Fruit fly (Drosophila melanogaster) whole organism, embryonic: ENCODE results near the gene CG15439.

Experiments
- CG10366 ChIP-seq: fragments of 200-800 bp; sonication (Bioruptor generic); IDR thresholded peaks from 2 replicates; pipeline ENCODE4 v1.3.6; 2022; ENCODE audit warnings: missing biosample characterization, missing genetic modification characterization
- CG11696 ChIP-seq: fragments of 200-800 bp; sonication (Bioruptor generic); IDR thresholded peaks from 2 replicates; pipeline ENCODE4 v1.3.6; 2022; ENCODE audit warnings: missing biosample characterization, missing genetic modification characterization
- CG1233 ChIP-seq: fragments of 200-800 bp; sonication (Bioruptor generic); optimal IDR thresholded peaks from 4 replicates; lab custom pipeline; 2018; ENCODE audit warnings: missing biosample characterization, mild to moderate bottlenecking, missing genetic modification characterization
- CG12659 ChIP-seq: fragments of 200-800 bp; sonication (Bioruptor generic); optimal IDR thresholded peaks from 3 replicates; lab custom pipeline; 2017; ENCODE audit warnings: mild to moderate bottlenecking, missing biosample characterization, missing genetic modification reagents, missing genetic modification characterization
- CG13287 ChIP-seq: fragments of 200-800 bp; sonication (Bioruptor generic); IDR thresholded peaks from 2 replicates; pipeline ENCODE4 v1.3.6; 2022; ENCODE audit warnings: missing biosample characterization, missing genetic modification characterization; ENCODE audit not compliant: partially characterized antibody
- CG13624 ChIP-seq: fragments of 200-800 bp; sonication (Bioruptor generic); optimal IDR thresholded peaks from 2 replicates; lab custom pipeline; 2016; ENCODE audit warnings: missing biosample characterization, missing genetic modification characterization
- CG14710 ChIP-seq: fragments of 200-800 bp; sonication (Bioruptor generic); optimal IDR thresholded peaks from 3 replicates; lab custom pipeline; 2019; ENCODE audit warnings: missing biosample characterization, mild to moderate bottlenecking, missing genetic modification characterization, moderate library complexity
- CG16815 ChIP-seq: fragments of 200-800 bp; sonication (Bioruptor generic); optimal IDR thresholded peaks from 3 replicates; lab custom pipeline; 2017; ENCODE audit warnings: missing biosample characterization, mild to moderate bottlenecking, missing genetic modification characterization
- CG2202 ChIP-seq: fragments of 200-800 bp; sonication (Bioruptor generic); optimal IDR thresholded peaks from 2 replicates; lab custom pipeline; 2018; ENCODE audit warnings: missing biosample characterization, mild to moderate bottlenecking, missing genetic modification characterization
- CG30020 ChIP-seq: fragments of 200-800 bp; optimal IDR thresholded peaks from 2 replicates; lab custom pipeline; 2019; ENCODE audit warnings: missing biosample characterization, mild to moderate bottlenecking, missing genetic modification characterization, moderate library complexity
- CG31365 ChIP-seq: fragments of 200-800 bp; sonication (Bioruptor generic); optimal IDR thresholded peaks from 2 replicates; lab custom pipeline; 2018; ENCODE audit warnings: missing biosample characterization, mild to moderate bottlenecking, missing genetic modification characterization
- CG32772 ChIP-seq: fragments of 200-800 bp; sonication (Bioruptor generic); IDR thresholded peaks from 2 replicates; pipeline ENCODE4 v1.3.6; 2022; ENCODE audit warnings: missing biosample characterization, missing genetic modification characterization
- CG4730 ChIP-seq: fragments of 200-800 bp; sonication (Bioruptor generic); IDR thresholded peaks from 2 replicates; pipeline ENCODE4 v1.3.6; 2022; ENCODE audit warnings: missing biosample characterization, missing genetic modification characterization
- CG5245 ChIP-seq: fragments of 200-800 bp; sonication (Bioruptor generic); optimal IDR thresholded peaks from 3 replicates; lab custom pipeline; 2016; ENCODE audit warnings: missing biosample characterization, missing genetic modification characterization
- CG6683 ChIP-seq: fragments of 200-800 bp; sonication (Bioruptor generic); optimal IDR thresholded peaks from 2 replicates; lab custom pipeline; 2017; ENCODE audit warnings: missing biosample characterization, mild to moderate bottlenecking, missing genetic modification characterization, missing genetic modification reagents
- CG7271 ChIP-seq: fragments of 200-800 bp; sonication (Bioruptor generic); optimal IDR thresholded peaks from 2 replicates; lab custom pipeline; 2018; ENCODE audit warnings: missing biosample characterization, mild to moderate bottlenecking, missing genetic modification characterization, moderate library complexity
- CG9437 ChIP-seq: fragments of 200-800 bp; sonication (Bioruptor generic); optimal IDR thresholded peaks from 2 replicates; lab custom pipeline; 2018; ENCODE audit warnings: missing biosample characterization, mild to moderate bottlenecking, missing genetic modification characterization
- CTCF ChIP-seq: fragments of 200-800 bp; sonication (Bioruptor generic); optimal IDR thresholded peaks from 2 replicates; lab custom pipeline; 2017; ENCODE audit warnings: missing biosample characterization, mild to moderate bottlenecking, missing genetic modification characterization, moderate library complexity
- CkIIα-i1 ChIP-seq: fragments of 200-800 bp; sonication (Bioruptor generic); IDR thresholded peaks from 2 replicates; pipeline ENCODE4 v1.3.6; 2022; ENCODE audit warnings: missing biosample characterization, missing genetic modification characterization
- Dad ChIP-seq: fragments of 200-800 bp; sonication (Bioruptor generic); optimal IDR thresholded peaks from 3 replicates; lab custom pipeline; 2016; ENCODE audit warnings: missing biosample characterization, missing genetic modification characterization
- ERR ChIP-seq: fragments of 200-800 bp; sonication (Bioruptor generic); optimal IDR thresholded peaks from 2 replicates; lab custom pipeline; 2016; ENCODE audit warnings: missing biosample characterization, missing genetic modification characterization
- Elba2 ChIP-seq: fragments of 200-800 bp; sonication (Bioruptor generic); optimal IDR thresholded peaks from 3 replicates; lab custom pipeline; 2016; ENCODE audit warnings: missing biosample characterization, missing genetic modification characterization
- Gug ChIP-seq: fragments of 200-800 bp; sonication (Bioruptor generic); IDR thresholded peaks from 4 replicates; pipeline ENCODE4 v1.3.6; 2022; ENCODE audit warnings: missing biosample characterization, missing genetic modification characterization
- Hmr ChIP-seq: fragments of 200-800 bp; sonication (Bioruptor generic); optimal IDR thresholded peaks from 3 replicates; lab custom pipeline; 2017; ENCODE audit warnings: mild to moderate bottlenecking, missing biosample characterization, missing genetic modification reagents, missing genetic modification characterization
- Hr3 ChIP-seq: fragments of 200-800 bp; sonication (Bioruptor generic); optimal IDR thresholded peaks from 3 replicates; lab custom pipeline; 2016; ENCODE audit warnings: missing biosample characterization, missing genetic modification characterization
- Hr78 ChIP-seq, 2 experiments: fragments of 200-800 bp in 1 of 2; fragments of >200 bp in 1 of 2; sonication (Bioruptor generic) in 1 of 2; optimal IDR thresholded peaks; 2 replicates each; lab custom pipeline; 2017 to 2019; ENCODE audit warnings: missing biosample characterization in 2 of 2, missing genetic modification characterization in 2 of 2, mild to moderate bottlenecking in 1 of 2, moderate library complexity in 1 of 2
- NfI ChIP-seq: fragments of 200-800 bp; sonication (Bioruptor generic); optimal IDR thresholded peaks from 3 replicates; lab custom pipeline; 2018; ENCODE audit warnings: missing biosample characterization, mild to moderate bottlenecking, missing genetic modification characterization, moderate library complexity
- PHDP ChIP-seq: fragments of 200-800 bp; sonication (Bioruptor generic); optimal IDR thresholded peaks from 3 replicates; lab custom pipeline; 2018; ENCODE audit warnings: missing biosample characterization, mild to moderate bottlenecking, missing genetic modification characterization, moderate library complexity
- Side ChIP-seq: fragments of 200-800 bp; sonication (Bioruptor generic); optimal IDR thresholded peaks from 2 replicates; lab custom pipeline; 2016; ENCODE audit warnings: missing biosample characterization, missing genetic modification characterization
- Sox102F ChIP-seq: fragments of 200-800 bp; sonication (Bioruptor generic); optimal IDR thresholded peaks from 2 replicates; lab custom pipeline; 2018; ENCODE audit warnings: missing biosample characterization, mild to moderate bottlenecking, missing genetic modification characterization, moderate library complexity
- dan ChIP-seq: fragments of 200-800 bp; sonication (Bioruptor generic); IDR thresholded peaks from 2 replicates; pipeline ENCODE4 v1.3.6; 2022; ENCODE audit warnings: missing biosample characterization, missing genetic modification characterization
- emc ChIP-seq: fragments of 200-800 bp; sonication (Bioruptor generic); optimal IDR thresholded peaks from 2 replicates; lab custom pipeline; 2016; ENCODE audit warnings: missing biosample characterization, missing genetic modification characterization
- eyg ChIP-seq: fragments of 200-800 bp; sonication (Bioruptor generic); optimal IDR thresholded peaks from 3 replicates; lab custom pipeline; 2016; ENCODE audit warnings: missing biosample characterization, missing genetic modification characterization
- gem ChIP-seq: fragments of 200-800 bp; sonication (Bioruptor generic); optimal IDR thresholded peaks from 2 replicates; lab custom pipeline; 2019; ENCODE audit warnings: missing biosample characterization, mild to moderate bottlenecking, missing genetic modification characterization, moderate library complexity
- grau ChIP-seq: fragments of 200-800 bp; optimal IDR thresholded peaks from 3 replicates; lab custom pipeline; 2019; ENCODE audit warnings: missing biosample characterization, mild to moderate bottlenecking, missing genetic modification characterization, moderate library complexity
- hb ChIP-seq: fragments of 200-800 bp; sonication (Bioruptor generic); IDR thresholded peaks from 3 replicates; pipeline ENCODE4 v1.3.6; 2022; ENCODE audit warnings: missing biosample characterization, missing genetic modification characterization; ENCODE audit not compliant: partially characterized antibody
- hbn ChIP-seq: fragments of 200-800 bp; sonication (Bioruptor generic); IDR thresholded peaks from 2 replicates; pipeline ENCODE4 v1.3.6; 2022; ENCODE audit warnings: missing biosample characterization, missing genetic modification characterization; ENCODE audit not compliant: partially characterized antibody
- hth ChIP-seq: fragments of >200 bp; optimal IDR thresholded peaks from 2 replicates; lab custom pipeline; 2017; ENCODE audit warnings: inconsistent platforms
- ind ChIP-seq: fragments of 200-800 bp; sonication (Bioruptor generic); optimal IDR thresholded peaks from 3 replicates; lab custom pipeline; 2016; ENCODE audit warnings: missing biosample characterization, missing genetic modification characterization
- inv ChIP-seq: fragments of 200-800 bp; sonication (Bioruptor generic); IDR thresholded peaks from 2 replicates; pipeline ENCODE4 v1.3.6; 2022; ENCODE audit warnings: missing biosample characterization, missing genetic modification characterization; ENCODE audit not compliant: partially characterized antibody
- jing ChIP-seq: fragments of 200-800 bp; sonication (Bioruptor generic); optimal IDR thresholded peaks from 2 replicates; lab custom pipeline; 2018; ENCODE audit warnings: missing biosample characterization, mild to moderate bottlenecking, missing genetic modification characterization
- kni ChIP-seq: fragments of 200-800 bp; sonication (Bioruptor generic); optimal IDR thresholded peaks from 3 replicates; lab custom pipeline; 2017; ENCODE audit warnings: mild to moderate bottlenecking, missing biosample characterization, missing genetic modification reagents, missing genetic modification characterization
- lab ChIP-seq: fragments of 200-800 bp; sonication (Bioruptor generic); optimal IDR thresholded peaks from 3 replicates; lab custom pipeline; 2017; ENCODE audit warnings: missing biosample characterization, missing genetic modification characterization, mild to moderate bottlenecking, moderate library complexity, missing genetic modification reagents
- lbe ChIP-seq: fragments of 200-800 bp; sonication (Bioruptor generic); optimal IDR thresholded peaks from 2 replicates; lab custom pipeline; 2016; ENCODE audit warnings: missing biosample characterization, mild to moderate bottlenecking, missing genetic modification characterization
- lilli ChIP-seq: fragments of 200-800 bp; sonication (Bioruptor generic); optimal IDR thresholded peaks from 3 replicates; lab custom pipeline; 2016; ENCODE audit warnings: missing biosample characterization, missing genetic modification characterization
- mirr ChIP-seq: fragments of 200-800 bp; sonication (Bioruptor generic); optimal IDR thresholded peaks from 3 replicates; lab custom pipeline; 2018; ENCODE audit warnings: missing biosample characterization, mild to moderate bottlenecking, missing genetic modification characterization
- pan ChIP-seq, 4 experiments: fragments of >200 bp in 3 of 4; fragments of 200-800 bp in 1 of 4; sonication (Bioruptor generic) in 1 of 4; optimal IDR thresholded peaks in 3 of 4; IDR thresholded peaks in 1 of 4; 2 replicates each; pipeline versions ENCODE4 v1.3.6 to Lab custom; 2017 to 2022; ENCODE audit warnings: missing biosample characterization in 2 of 4, missing genetic modification characterization in 2 of 4, mixed read lengths in 1 of 4
- sens-2 ChIP-seq: fragments of 200-800 bp; sonication (Bioruptor generic); IDR thresholded peaks from 2 replicates; pipeline ENCODE4 v1.3.6; 2022; ENCODE audit warnings: missing biosample characterization, missing genetic modification characterization
- so ChIP-seq: fragments of 200-800 bp; sonication (Bioruptor generic); IDR thresholded peaks from 3 replicates; pipeline ENCODE4 v1.3.6; 2022; ENCODE audit warnings: missing biosample characterization, missing genetic modification characterization
- stc ChIP-seq: fragments of 200-800 bp; sonication (Bioruptor generic); IDR thresholded peaks from 2 replicates; pipeline ENCODE4 v1.3.6; 2022; ENCODE audit warnings: missing biosample characterization, missing genetic modification characterization
- unc-4 ChIP-seq: fragments of 200-800 bp; sonication (Bioruptor generic); IDR thresholded peaks from 2 replicates; pipeline ENCODE4 v1.3.6; 2022; ENCODE audit warnings: missing biosample characterization, missing genetic modification characterization; ENCODE audit not compliant: partially characterized antibody

Gene CG15439

DNA sequence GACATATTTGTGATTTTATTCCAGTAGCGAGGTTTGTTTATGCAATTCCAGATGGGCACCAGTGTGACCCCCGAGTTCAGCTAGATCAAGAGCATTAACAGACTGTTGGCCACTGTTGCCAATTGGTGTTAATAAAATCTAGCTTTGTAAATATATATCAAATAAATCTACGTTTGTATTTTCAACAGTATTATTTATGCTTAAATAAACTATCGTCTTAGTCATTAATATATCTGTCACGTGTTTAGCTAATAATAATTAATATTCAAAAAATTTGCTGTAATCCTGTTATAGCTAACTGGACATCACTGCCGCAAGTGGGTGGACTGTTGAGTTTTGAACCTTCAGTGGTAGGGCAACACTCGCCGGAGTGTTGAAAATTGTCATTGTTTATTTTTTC is 6.7 kb upstream of the CG15439 start, which contains the start of the genes mRpL27 and CG15435 (continued):
- no peak for TF ChIP-seq Sox102F
- TF ChIP-seq eyg = no peak
- no peak for TF ChIP-seq Hr78 (GFP tag; optimal IDR thresholded peaks at IDR 0.05; lab: Kevin White, UChicago)
- no peak for TF ChIP-seq dan (GFP tag; lab: Robert Waterston, UW)
- TF ChIP-seq lbe (GFP tag; lab: Kevin White, UChicago) = no peak
- TF ChIP-seq pan (optimal IDR thresholded peaks at IDR 0.05; lab: Kevin White, UChicago) = no peak
- peak in 1 of 2 experiments; percentile 20 for TF ChIP-seq pan (GFP tag; optimal IDR thresholded peaks at IDR 0.05 in 1 of 2, IDR thresholded peaks at IDR 0.05 in 1 of 2)
- TF ChIP-seq Gug (GFP tag; lab: Robert Waterston, UW) = no peak
- TF ChIP-seq CG9437 (GFP tag; lab: Kevin White, UChicago) = no peak
- TF ChIP-seq CG13287 (GFP tag; lab: Robert Waterston, UW) = peak; percentile 23; the same call in 1 of the 2 replicates
- TF ChIP-seq PHDP (tag; lab: Kevin White, UChicago) = peak; percentile 45
- TF ChIP-seq CG10366 (GFP tag; lab: Robert Waterston, UW) = no peak
- no peak for TF ChIP-seq CG31365 (tag; lab: Kevin White, UChicago)
- TF ChIP-seq Dad = no peak
- no peak for TF ChIP-seq CG2202
- TF ChIP-seq Side (GFP tag; lab: Kevin White, UChicago) = no peak
- TF ChIP-seq emc (GFP tag; lab: Kevin White, UChicago) = no peak
- TF ChIP-seq CkIIα-i1 (GFP tag; lab: Robert Waterston, UW) = no peak
- TF ChIP-seq ERR (GFP tag; lab: Kevin White, UChicago) = no peak
- TF ChIP-seq NfI (GFP tag; lab: Kevin White, UChicago) = peak; percentile 40
- no peak for TF ChIP-seq jing (GFP tag; lab: Kevin White, UChicago)
- TF ChIP-seq CG11696 (GFP tag; lab: Robert Waterston, UW) = no peak
- TF ChIP-seq Elba2 (GFP tag; lab: Kevin White, UChicago) = peak; percentile 22
- peak; percentile 35 for TF ChIP-seq lab (GFP tag; lab: Kevin White, UChicago)
- TF ChIP-seq inv = no peak
- no peak for TF ChIP-seq stc (GFP tag; lab: Robert Waterston, UW)
- no peak for TF ChIP-seq CG13624 (GFP tag; lab: Kevin White, UChicago)
- no peak for TF ChIP-seq CG16815 (GFP tag; lab: Kevin White, UChicago)
- TF ChIP-seq hth (lab: Kevin White, UChicago) = no peak
- no peak for TF ChIP-seq CG7271 (tag; lab: Kevin White, UChicago)
- TF ChIP-seq gem (tag; lab: Kevin White, UChicago) = no peak
- peak; percentile 42 for TF ChIP-seq Hr3 (GFP tag; lab: Kevin White, UChicago)
- peak; percentile 28 for TF ChIP-seq kni
- TF ChIP-seq CG12659 (GFP tag; lab: Kevin White, UChicago) = peak; percentile 76
- TF ChIP-seq CG32772 (GFP tag; lab: Robert Waterston, UW) = no peak
- TF ChIP-seq CG30020 (tag; lab: Kevin White, UChicago) = peak; percentile 48
- TF ChIP-seq grau = peak; percentile 58
- TF ChIP-seq so (GFP tag; lab: Robert Waterston, UW) = no peak
- TF ChIP-seq CG6683 (GFP tag; lab: Kevin White, UChicago) = peak; percentile 27
- no peak for TF ChIP-seq mirr (GFP tag; lab: Kevin White, UChicago)
- TF ChIP-seq lilli = peak; percentile 49
- peak; percentile 100 for TF ChIP-seq CG14710
- TF ChIP-seq ind (GFP tag; lab: Kevin White, UChicago) = no peak
- TF ChIP-seq CTCF (GFP tag; lab: Kevin White, UChicago) = no peak
- TF ChIP-seq sens-2 (GFP tag; lab: Robert Waterston, UW) = no peak
- TF ChIP-seq Hmr (GFP tag; lab: Kevin White, UChicago) = peak; percentile 44
- no peak for TF ChIP-seq CG5245 (GFP tag; lab: Kevin White, UChicago)
- TF ChIP-seq unc-4 (GFP tag; lab: Robert Waterston, UW) = no peak
- no peak for TF ChIP-seq hb (GFP tag; lab: Robert Waterston, UW)
- no peak for TF ChIP-seq hbn
- no peak for TF ChIP-seq CG4730
- peak; percentile 25 for TF ChIP-seq CG1233
